Worm (Caenorhabditis elegans) whole organism, L4 larva: ENCODE data around the gene cap-2.

ENCODE experiments used
- F10B5.3 ChIP-seq: sonication (generic microtip); optimal IDR thresholded peaks from 2 replicates; lab custom pipeline; 2016; ENCODE audit warnings: mild to moderate bottlenecking, missing genetic modification characterization, missing compliant biosample characterization
- F26F4.8 ChIP-seq: fragments of 200-800 bp; sonication (Bioruptor generic); conservative IDR thresholded peaks from 2 replicates; pipeline ENCODE4 v1.3.6; 2022; ENCODE audit warnings: missing genetic modification characterization, missing compliant biosample characterization
- F37D6.2 ChIP-seq: sonication (generic microtip); optimal IDR thresholded peaks from 2 replicates; lab custom pipeline; 2016; ENCODE audit warnings: mild to moderate bottlenecking, missing genetic modification characterization, missing compliant biosample characterization
- F44E2.7 ChIP-seq: fragments of 200-800 bp; sonication (Bioruptor generic); IDR thresholded peaks from 2 replicates; pipeline ENCODE4 v2.1.2; 2022; ENCODE audit warnings: missing genetic modification characterization, missing compliant biosample characterization
- T20F7.1 ChIP-seq: fragments of 200-800 bp; sonication (Bioruptor generic); optimal IDR thresholded peaks from 2 replicates; lab custom pipeline; 2018; ENCODE audit warnings: mild to moderate bottlenecking, missing genetic modification characterization, missing compliant biosample characterization
- Y48G9A.11 ChIP-seq: fragments of 200-800 bp; sonication (Bioruptor generic); IDR thresholded peaks from 2 replicates; pipeline ENCODE4 v1.3.6; 2022; ENCODE audit warnings: missing genetic modification reagents, missing genetic modification characterization, missing compliant biosample characterization
- Y5F2A.4 ChIP-seq: fragments of 200-800 bp; sonication (Bioruptor generic); optimal IDR thresholded peaks from 2 replicates; lab custom pipeline; 2018; ENCODE audit warnings: mild to moderate bottlenecking, missing genetic modification characterization, missing compliant biosample characterization
- ZK546.5 ChIP-seq, 2 experiments: sonication (generic microtip); optimal IDR thresholded peaks; 2 replicates each; lab custom pipeline; 2017; ENCODE audit warnings: missing biosample characterization in 2 of 2, missing genetic modification characterization in 2 of 2
- aly-2 ChIP-seq: sonication (generic microtip); optimal IDR thresholded peaks from 2 replicates; lab custom pipeline; 2018; ENCODE audit warnings: missing biosample characterization, missing genetic modification characterization
- attf-4 ChIP-seq: sonication (generic microtip); optimal IDR thresholded peaks from 3 replicates; lab custom pipeline; 2017; ENCODE audit warnings: missing biosample characterization, missing genetic modification characterization
- ceh-28 ChIP-seq: fragments of 150-350 bp; optimal IDR thresholded peaks from 2 replicates; lab custom pipeline; 2014; ENCODE audit warnings: missing biosample characterization, missing genetic modification reagents, missing genetic modification characterization
- ctbp-1 ChIP-seq: fragments of 200-800 bp; sonication (Bioruptor generic); IDR thresholded peaks from 2 replicates; pipeline ENCODE4 v1.3.6; 2022; ENCODE audit warnings: missing genetic modification reagents, missing genetic modification characterization, missing compliant biosample characterization
- daf-12 ChIP-seq: fragments of 150-350 bp; optimal IDR thresholded peaks from 2 replicates; lab custom pipeline; 2014; ENCODE audit warnings: missing biosample characterization, missing genetic modification reagents, missing genetic modification characterization
- daf-16 ChIP-seq, 3 experiments: sonication (generic microtip); optimal IDR thresholded peaks; 2 replicates each; lab custom pipeline; 2016 to 2017; ENCODE audit warnings: missing genetic modification characterization in 3 of 3, missing genetic modification reagents in 3 of 3, mild to moderate bottlenecking in 2 of 3, missing compliant biosample characterization in 2 of 3, missing biosample characterization in 1 of 3, moderate library complexity in 1 of 3
- duxl-1 ChIP-seq: sonication (generic microtip); optimal IDR thresholded peaks from 2 replicates; lab custom pipeline; 2016; ENCODE audit warnings: mild to moderate bottlenecking, missing genetic modification characterization, moderate library complexity, missing compliant biosample characterization; ENCODE audit not compliant: poor library complexity
- dve-1 ChIP-seq: sonication (generic microtip); optimal IDR thresholded peaks from 2 replicates; lab custom pipeline; 2017; ENCODE audit warnings: antibody characterized with exemption, mild to moderate bottlenecking, missing genetic modification characterization, missing compliant biosample characterization; ENCODE audit not compliant: insufficient read depth
- egl-43 ChIP-seq: fragments of 200-800 bp; sonication (Bioruptor generic); IDR thresholded peaks from 2 replicates; pipeline ENCODE4 v1.3.6; 2022; ENCODE audit warnings: missing genetic modification reagents, missing genetic modification characterization, missing compliant biosample characterization
- hlh-11 ChIP-seq: fragments of 200-800 bp; sonication (Bioruptor generic); optimal IDR thresholded peaks from 2 replicates; lab custom pipeline; 2018; ENCODE audit warnings: mild to moderate bottlenecking, missing genetic modification characterization, missing compliant biosample characterization
- jun-1 ChIP-seq: fragments of 150-350 bp; optimal IDR thresholded peaks from 2 replicates; lab custom pipeline; 2014; ENCODE audit warnings: missing biosample characterization, missing genetic modification reagents, missing genetic modification characterization
- lim-7 ChIP-seq: fragments of 200-800 bp; sonication (Bioruptor generic); IDR thresholded peaks from 2 replicates; pipeline ENCODE4 v1.3.6; 2022; ENCODE audit warnings: missing genetic modification characterization, missing compliant biosample characterization
- lin-1 ChIP-seq: fragments of 200-800 bp; sonication (Bioruptor generic); IDR thresholded peaks from 2 replicates; pipeline ENCODE4 v1.3.6; 2022; ENCODE audit warnings: missing genetic modification reagents, missing genetic modification characterization, missing compliant biosample characterization
- lin-13 ChIP-seq: fragments of 150-350 bp; optimal IDR thresholded peaks from 2 replicates; lab custom pipeline; 2014; ENCODE audit warnings: missing biosample characterization, missing genetic modification reagents, missing genetic modification characterization
- lin-15B ChIP-seq: fragments of 150-350 bp; sonication (generic microtip); optimal IDR thresholded peaks from 3 replicates; lab custom pipeline; 2014; ENCODE audit warnings: missing biosample characterization, missing genetic modification characterization
- lin-29 ChIP-seq: fragments of 200-800 bp; sonication (Bioruptor generic); IDR thresholded peaks from 2 replicates; pipeline ENCODE4 v1.3.6; 2022; ENCODE audit warnings: missing genetic modification reagents, missing genetic modification characterization, missing compliant biosample characterization
- lin-39 ChIP-seq: fragments of 150-350 bp; optimal IDR thresholded peaks from 2 replicates; lab custom pipeline; 2014; ENCODE audit warnings: missing biosample characterization, missing genetic modification reagents, missing genetic modification characterization
- lir-3 ChIP-seq: sonication (generic microtip); optimal IDR thresholded peaks from 2 replicates; lab custom pipeline; 2016; ENCODE audit warnings: mild to moderate bottlenecking, missing genetic modification characterization, missing compliant biosample characterization
- lsy-2 ChIP-seq, 2 experiments: fragments of 150-350 bp in 1 of 2; sonication (generic microtip) in 1 of 2; optimal IDR thresholded peaks; 2 replicates each; lab custom pipeline; 2014 to 2017; ENCODE audit warnings: missing biosample characterization in 2 of 2, missing genetic modification characterization in 2 of 2
- madf-9 ChIP-seq: fragments of 200-800 bp; sonication (Bioruptor generic); conservative IDR thresholded peaks from 2 replicates; pipeline ENCODE4 v1.3.6; 2022; ENCODE audit warnings: missing genetic modification reagents, missing genetic modification characterization, missing compliant biosample characterization
- mep-1 ChIP-seq: fragments of 150-350 bp; sonication (generic microtip); optimal IDR thresholded peaks from 3 replicates; lab custom pipeline; 2014; ENCODE audit warnings: missing biosample characterization, missing genetic modification characterization
- mes-2 ChIP-seq: sonication (generic microtip); optimal IDR thresholded peaks from 2 replicates; lab custom pipeline; 2016; ENCODE audit warnings: missing genotype, mild to moderate bottlenecking, missing genetic modification characterization, missing compliant biosample characterization; ENCODE audit not compliant: poor library complexity, severe bottlenecking
- nhr-10 ChIP-seq: fragments of 150-350 bp; optimal IDR thresholded peaks from 2 replicates; lab custom pipeline; 2014; ENCODE audit warnings: missing biosample characterization, missing genetic modification characterization
- nhr-102 ChIP-seq: sonication (generic microtip); optimal IDR thresholded peaks from 2 replicates; lab custom pipeline; 2016; ENCODE audit warnings: mild to moderate bottlenecking, missing genetic modification characterization, moderate library complexity, missing compliant biosample characterization
- nhr-11 ChIP-seq: fragments of 150-350 bp; optimal IDR thresholded peaks from 2 replicates; lab custom pipeline; 2014; ENCODE audit warnings: missing biosample characterization, missing genetic modification characterization
- nhr-237 ChIP-seq: sonication (generic microtip); optimal IDR thresholded peaks from 2 replicates; lab custom pipeline; 2017; ENCODE audit warnings: missing biosample characterization, missing genetic modification characterization
- nhr-48 ChIP-seq: sonication (generic microtip); optimal IDR thresholded peaks from 2 replicates; lab custom pipeline; 2016; ENCODE audit warnings: mild to moderate bottlenecking, missing genetic modification characterization, missing compliant biosample characterization
- pha-4 ChIP-seq, 2 experiments: fragments of 150-350 bp in 1 of 2; fragments of 200-800 bp in 1 of 2; sonication (Bioruptor generic) in 1 of 2; IDR thresholded peaks in 1 of 2; optimal IDR thresholded peaks in 1 of 2; 2 replicates each; pipeline versions ENCODE4 v1.3.6 to Lab custom; 2014 to 2022; ENCODE audit warnings: missing genetic modification characterization in 2 of 2, missing genetic modification reagents in 2 of 2, missing biosample characterization in 1 of 2, missing compliant biosample characterization in 1 of 2
- php-3 ChIP-seq: fragments of 200-800 bp; sonication (Bioruptor generic); IDR thresholded peaks from 2 replicates; pipeline ENCODE4 v1.3.6; 2022; ENCODE audit warnings: missing genetic modification reagents, missing genetic modification characterization, missing compliant biosample characterization
- pqm-1 ChIP-seq: sonication (generic microtip); optimal IDR thresholded peaks from 2 replicates; lab custom pipeline; 2017; ENCODE audit warnings: missing biosample characterization, missing genetic modification characterization
- set-16 ChIP-seq: fragments of 200-800 bp; sonication (Bioruptor generic); IDR thresholded peaks from 2 replicates; pipeline ENCODE4 v1.3.6; 2022; ENCODE audit warnings: missing genetic modification reagents, missing genetic modification characterization, missing compliant biosample characterization
- skn-1 ChIP-seq: fragments of 150-350 bp; optimal IDR thresholded peaks from 2 replicates; lab custom pipeline; 2014; ENCODE audit warnings: missing biosample characterization, missing genetic modification characterization
- spr-3 ChIP-seq: fragments of 200-800 bp; sonication (Bioruptor generic); optimal IDR thresholded peaks from 2 replicates; lab custom pipeline; 2018; ENCODE audit warnings: mild to moderate bottlenecking, missing genetic modification characterization, missing compliant biosample characterization
- tra-1 ChIP-seq: fragments of 200-800 bp; sonication (Bioruptor generic); IDR thresholded peaks from 2 replicates; pipeline ENCODE4 v1.3.6; 2022; ENCODE audit warnings: missing genetic modification reagents, missing genetic modification characterization, missing compliant biosample characterization
- unc-130 ChIP-seq: sonication (generic microtip); optimal IDR thresholded peaks from 2 replicates; lab custom pipeline; 2016; ENCODE audit warnings: missing genetic modification reagents, missing genetic modification characterization, missing compliant biosample characterization
- unc-62 ChIP-seq, 3 experiments: fragments of 150-350 bp in 1 of 3; sonication (generic microtip); optimal IDR thresholded peaks in 2 of 3; peaks in 1 of 3; 1 replicate in 1 of 3; 2 replicates in 2 of 3; lab custom pipeline; 2014 to 2017; ENCODE audit warnings: missing biosample characterization in 3 of 3, missing genetic modification characterization in 3 of 3, missing genetic modification reagents in 3 of 3, missing genotype in 1 of 3
- vab-7 ChIP-seq: fragments of 200-800 bp; sonication (Bioruptor generic); IDR thresholded peaks from 2 replicates; pipeline ENCODE4 v1.3.6; 2022; ENCODE audit warnings: missing genetic modification reagents, missing genetic modification characterization, missing compliant biosample characterization
- zip-11 ChIP-seq: fragments of 200-800 bp; sonication (Bioruptor generic); IDR thresholded peaks from 2 replicates; pipeline ENCODE4 v1.3.6; 2022; ENCODE audit warnings: missing genetic modification characterization, missing compliant biosample characterization
- zip-2 ChIP-seq: fragments of 150-350 bp; optimal IDR thresholded peaks from 2 replicates; lab custom pipeline; 2014; ENCODE audit warnings: missing biosample characterization, missing genetic modification characterization
- ztf-11 ChIP-seq: fragments of 150-350 bp; optimal IDR thresholded peaks from 2 replicates; lab custom pipeline; 2014; ENCODE audit warnings: missing biosample characterization, missing genetic modification characterization
- ztf-7 ChIP-seq: fragments of 150-350 bp; optimal IDR thresholded peaks from 2 replicates; lab custom pipeline; 2014; ENCODE audit warnings: missing biosample characterization, missing genetic modification characterization

cap-2 gene

DNA sequence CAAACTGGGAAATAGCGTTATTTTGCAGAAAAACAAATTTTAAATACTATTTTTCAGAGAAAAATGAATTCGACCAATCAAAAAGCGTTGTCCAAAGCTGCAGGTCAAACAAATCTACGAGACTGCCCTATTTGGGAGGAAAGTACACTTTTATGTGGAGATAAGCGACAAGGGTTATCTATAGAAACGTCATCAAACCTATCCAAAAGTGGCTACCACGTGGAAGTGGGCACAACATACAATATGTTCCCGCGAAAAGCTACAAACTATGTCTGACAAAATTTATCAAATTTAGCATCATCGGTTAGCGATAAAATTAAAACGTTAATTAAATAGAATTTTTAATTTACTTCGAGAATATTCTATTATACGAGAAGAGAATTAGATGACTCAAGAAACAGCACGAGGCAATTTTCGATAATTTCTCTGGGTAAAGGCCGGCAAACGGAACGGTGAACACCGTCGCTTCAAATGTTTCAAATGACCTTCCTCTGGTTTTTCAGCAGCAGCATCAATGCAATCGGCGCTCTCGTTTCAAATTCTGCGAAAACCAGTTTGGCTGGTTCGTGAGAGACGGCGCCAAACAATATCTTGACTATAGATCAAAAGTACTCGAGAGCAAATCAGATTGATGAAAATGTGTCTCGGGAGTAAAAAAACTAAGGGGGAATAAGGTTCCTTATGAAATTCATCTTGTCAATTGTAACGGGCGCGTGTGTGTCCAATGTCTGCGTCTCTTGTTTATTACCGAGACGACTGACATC lies 7.1 kb upstream of the cap-2 start (continued):
- TF ChIP-seq F37D6.2 (tag; lab: Kevin White, UChicago) = no peak
- no peak for TF ChIP-seq madf-9 (GFP tag; lab: Robert Waterston, UW)
- TF ChIP-seq duxl-1 (tag; lab: Kevin White, UChicago) = no peak
- no peak for TF ChIP-seq ceh-28 (tag; lab: Kevin White, UChicago)
- no peak for TF ChIP-seq spr-3 (GFP tag; lab: Kevin White, UChicago)
- TF ChIP-seq nhr-48 = peak; percentile 30
- no peak for TF ChIP-seq nhr-237 (tag; lab: Kevin White, UChicago)
- no peak for TF ChIP-seq nhr-10 (tag; lab: Kevin White, UChicago)
- no peak for TF ChIP-seq Y5F2A.4 (GFP tag; lab: Kevin White, UChicago)
- no peak for TF ChIP-seq pqm-1 (tag; lab: Kevin White, UChicago)
- 0 out of 2 replicates have a peak, but pooled peaks have one; percentile 13 for TF ChIP-seq set-16
- TF ChIP-seq Y48G9A.11 (GFP tag; lab: Robert Waterston, UW) = no peak
- TF ChIP-seq tra-1 (GFP tag; lab: Robert Waterston, UW) = peak; percentile 45; the same call in 1 of the 2 replicates
- TF ChIP-seq hlh-11 = peak; percentile 61
- TF ChIP-seq jun-1 = no peak
- peak; percentile 17 for TF ChIP-seq T20F7.1
- TF ChIP-seq ctbp-1 = no peak
- no peak for TF ChIP-seq attf-4 (tag; lab: Kevin White, UChicago)
- TF ChIP-seq daf-16 (GFP tag; optimal IDR thresholded peaks at IDR 0.05; lab: Kevin White, UChicago) = no peak
- TF ChIP-seq daf-16 (tag; optimal IDR thresholded peaks at IDR 0.05; lab: Kevin White, UChicago) = peak; percentile 62
- TF ChIP-seq nhr-11 (tag; lab: Kevin White, UChicago) = no peak
- no peak for TF ChIP-seq ZK546.5 (tag; optimal IDR thresholded peaks at IDR 0.05; lab: Kevin White, UChicago)
- TF ChIP-seq zip-2 (tag; lab: Kevin White, UChicago) = no peak
- 0 out of 2 replicates have a peak, but pooled peaks have one; percentile 51 for TF ChIP-seq lin-1
- TF ChIP-seq ztf-11 (tag; lab: Kevin White, UChicago) = no peak
- no peak for TF ChIP-seq daf-12
- no peak for TF ChIP-seq unc-130 (GFP tag; lab: Kevin White, UChicago)
- no peak for TF ChIP-seq lin-29 (GFP tag; lab: Robert Waterston, UW)
- TF ChIP-seq unc-62 (GFP tag; optimal IDR thresholded peaks at IDR 0.05 in 1 of 2; lab: Kevin White, UChicago) = peak in 1 of 2 experiments; percentile 64
- TF ChIP-seq unc-62 (tag; optimal IDR thresholded peaks at IDR 0.05; lab: Kevin White, UChicago) = no peak
- peak; percentile 77 for TF ChIP-seq dve-1 (tag; lab: Kevin White, UChicago)
- no peak for TF ChIP-seq ztf-7 (tag; lab: Kevin White, UChicago)
- TF ChIP-seq mes-2 = no peak
- peak; percentile 31 for TF ChIP-seq nhr-102
- no peak for TF ChIP-seq php-3 (GFP tag; lab: Robert Waterston, UW)
- TF ChIP-seq lin-15B (tag; lab: Kevin White, UChicago) = no peak
- no peak for TF ChIP-seq aly-2 (tag; lab: Kevin White, UChicago)
- TF ChIP-seq mep-1 (tag; lab: Kevin White, UChicago) = peak; percentile 15
- TF ChIP-seq lin-39 (tag; lab: Kevin White, UChicago) = no peak
- TF ChIP-seq pha-4 (GFP tag; IDR thresholded peaks at IDR 0.05; lab: Robert Waterston, UW) = no peak
- no peak for TF ChIP-seq pha-4 (tag; optimal IDR thresholded peaks at IDR 0.05; lab: Kevin White, UChicago)
- no peak for TF ChIP-seq F44E2.7 (GFP tag; lab: Robert Waterston, UW)
- no peak for TF ChIP-seq egl-43 (GFP tag; lab: Robert Waterston, UW)
- TF ChIP-seq lsy-2 (tag; optimal IDR thresholded peaks at IDR 0.05; lab: Kevin White, UChicago) = no peak
- no peak for TF ChIP-seq lim-7 (GFP tag; lab: Robert Waterston, UW)
- no peak for TF ChIP-seq lin-13 (GFP tag; lab: Kevin White, UChicago)
- TF ChIP-seq lir-3 (tag; lab: Kevin White, UChicago) = no peak
- no peak for TF ChIP-seq vab-7 (GFP tag; lab: Robert Waterston, UW)
- TF ChIP-seq zip-11 (GFP tag; lab: Robert Waterston, UW) = no peak
- TF ChIP-seq F26F4.8 (GFP tag; lab: Robert Waterston, UW) = no peak
- TF ChIP-seq F10B5.3 = no peak
- no peak for TF ChIP-seq skn-1 (tag; lab: Kevin White, UChicago)
